Worm (Caenorhabditis elegans) whole organism, mixed stage, embryonic: ENCODE measurements around the gene Y57E12B.10.

Experiments used
- M03D4.4 ChIP-seq: sonication (generic microtip); optimal IDR thresholded peaks from 2 replicates; lab custom pipeline; 2017; ENCODE audit warnings: mild to moderate bottlenecking, missing genetic modification characterization, missing compliant biosample characterization
- bed-3 ChIP-seq: fragments of 200-800 bp; sonication (Bioruptor generic); optimal IDR thresholded peaks from 3 replicates; lab custom pipeline; 2018; ENCODE audit warnings: mild to moderate bottlenecking, missing genetic modification characterization, moderate library complexity, missing compliant biosample characterization
- blmp-1 ChIP-seq: fragments of 150-350 bp; optimal IDR thresholded peaks from 2 replicates; lab custom pipeline; 2014; ENCODE audit warnings: missing biosample characterization, missing genetic modification characterization
- ceh-39 ChIP-seq: fragments of 150-350 bp; optimal IDR thresholded peaks from 2 replicates; lab custom pipeline; 2014; ENCODE audit warnings: missing biosample characterization, missing genetic modification characterization
- ceh-43 ChIP-seq: fragments of 200-800 bp; sonication (Bioruptor generic); optimal IDR thresholded peaks from 2 replicates; lab custom pipeline; 2018; ENCODE audit warnings: mild to moderate bottlenecking, missing genetic modification characterization, moderate library complexity, missing compliant biosample characterization
- ceh-83 ChIP-seq: fragments of 200-800 bp; sonication (Bioruptor generic); optimal IDR thresholded peaks from 2 replicates; lab custom pipeline; 2018; ENCODE audit warnings: mild to moderate bottlenecking, missing genetic modification characterization, missing compliant biosample characterization
- ces-1 ChIP-seq: fragments of 150-350 bp; optimal IDR thresholded peaks from 2 replicates; lab custom pipeline; 2014; ENCODE audit warnings: missing biosample characterization, missing genetic modification reagents, missing genetic modification characterization
- cnd-1 ChIP-seq: fragments of 200-800 bp; sonication (Bioruptor generic); optimal IDR thresholded peaks from 2 replicates; lab custom pipeline; 2018; ENCODE audit warnings: mild to moderate bottlenecking, missing genetic modification characterization, missing compliant biosample characterization
- elt-1 ChIP-seq: sonication (generic microtip); optimal IDR thresholded peaks from 2 replicates; lab custom pipeline; 2017; ENCODE audit warnings: missing genetic modification characterization, mild to moderate bottlenecking, missing compliant biosample characterization, antibody characterized with exemption, moderate library complexity, borderline replicate concordance; ENCODE audit not compliant: insufficient read depth
- elt-3 ChIP-seq: fragments of 150-350 bp; optimal IDR thresholded peaks from 2 replicates; lab custom pipeline; 2014; ENCODE audit warnings: missing biosample characterization, missing genetic modification characterization
- flh-1 ChIP-seq: fragments of 200-800 bp; sonication (Bioruptor generic); optimal IDR thresholded peaks from 2 replicates; lab custom pipeline; 2018; ENCODE audit warnings: mild to moderate bottlenecking, missing genetic modification characterization, moderate library complexity, missing compliant biosample characterization
- ham-2 ChIP-seq: fragments of 200-800 bp; sonication (Bioruptor generic); optimal IDR thresholded peaks from 2 replicates; lab custom pipeline; 2018; ENCODE audit warnings: mild to moderate bottlenecking, missing genetic modification characterization, missing compliant biosample characterization
- lin-13 ChIP-seq: fragments of 150-350 bp; optimal IDR thresholded peaks from 2 replicates; lab custom pipeline; 2014; ENCODE audit warnings: missing biosample characterization, missing genetic modification characterization
- lin-32 ChIP-seq: fragments of 200-800 bp; sonication (Bioruptor generic); optimal IDR thresholded peaks from 2 replicates; lab custom pipeline; 2018; ENCODE audit warnings: mild to moderate bottlenecking, missing genetic modification characterization, missing compliant biosample characterization
- mab-5 ChIP-seq: fragments of 150-350 bp; optimal IDR thresholded peaks from 2 replicates; lab custom pipeline; 2014; ENCODE audit warnings: missing biosample characterization, missing genetic modification characterization
- mep-1 ChIP-seq: fragments of 150-350 bp; optimal IDR thresholded peaks from 2 replicates; lab custom pipeline; 2017; ENCODE audit warnings: missing biosample characterization, missing genetic modification reagents, missing genetic modification characterization, inconsistent platforms
- mls-2 ChIP-seq: sonication (generic microtip); optimal IDR thresholded peaks from 2 replicates; lab custom pipeline; 2016; ENCODE audit warnings: mild to moderate bottlenecking, missing genetic modification characterization, moderate library complexity, missing compliant biosample characterization
- nhr-12 ChIP-seq: fragments of 150-350 bp; optimal IDR thresholded peaks from 2 replicates; lab custom pipeline; 2014; ENCODE audit warnings: missing biosample characterization, missing genetic modification characterization
- nhr-237 ChIP-seq: fragments of 150-350 bp; optimal IDR thresholded peaks from 2 replicates; lab custom pipeline; 2014; ENCODE audit warnings: missing biosample characterization, missing genetic modification characterization
- nhr-28 ChIP-seq: fragments of 150-350 bp; optimal IDR thresholded peaks from 2 replicates; lab custom pipeline; 2014; ENCODE audit warnings: missing biosample characterization, missing genetic modification characterization
- nhr-76 ChIP-seq: sonication (generic microtip); optimal IDR thresholded peaks from 2 replicates; lab custom pipeline; 2017; ENCODE audit warnings: missing biosample characterization, missing genetic modification characterization
- pha-4 ChIP-seq: fragments of 150-350 bp; optimal IDR thresholded peaks from 2 replicates; lab custom pipeline; 2018; ENCODE audit warnings: missing biosample characterization, missing genetic modification reagents, missing genetic modification characterization
- sem-2 ChIP-seq: fragments of 200-800 bp; sonication (Bioruptor generic); optimal IDR thresholded peaks from 2 replicates; lab custom pipeline; 2018; ENCODE audit warnings: mild to moderate bottlenecking, missing genetic modification characterization, missing compliant biosample characterization
- snpc-4 ChIP-seq: fragments of 150-350 bp; optimal IDR thresholded peaks from 2 replicates; lab custom pipeline; 2014; ENCODE audit warnings: missing biosample characterization, missing genetic modification characterization
- sptf-1 ChIP-seq: sonication (generic microtip); optimal IDR thresholded peaks from 2 replicates; lab custom pipeline; 2017; ENCODE audit warnings: mild to moderate bottlenecking, missing genetic modification characterization, moderate library complexity, missing compliant biosample characterization
- tbx-8 ChIP-seq: fragments of 200-800 bp; sonication (Bioruptor generic); optimal IDR thresholded peaks from 2 replicates; lab custom pipeline; 2018; ENCODE audit warnings: mild to moderate bottlenecking, missing genetic modification characterization, moderate library complexity, missing compliant biosample characterization
- unc-120 ChIP-seq: sonication (generic microtip); optimal IDR thresholded peaks from 2 replicates; lab custom pipeline; 2017; ENCODE audit warnings: missing genetic modification characterization, missing compliant biosample characterization; ENCODE audit not compliant: poor library complexity, severe bottlenecking
- unc-39 ChIP-seq: fragments of 150-350 bp; optimal IDR thresholded peaks from 2 replicates; lab custom pipeline; 2014; ENCODE audit warnings: missing biosample characterization, missing genetic modification characterization
- unc-62 ChIP-seq: fragments of 150-350 bp; optimal IDR thresholded peaks from 2 replicates; lab custom pipeline; 2014; ENCODE audit warnings: missing biosample characterization, missing genetic modification reagents, missing genetic modification characterization
- zip-8 ChIP-seq: fragments of 150-350 bp; optimal IDR thresholded peaks from 2 replicates; lab custom pipeline; 2014; ENCODE audit warnings: missing biosample characterization, missing genetic modification characterization
- ztf-11 ChIP-seq: fragments of 150-350 bp; optimal IDR thresholded peaks from 2 replicates; lab custom pipeline; 2014; ENCODE audit warnings: missing biosample characterization, missing genetic modification characterization

Y57E12B.10 gene

ce11 chrV:6935878-6936277, at the start of gene Y57E12B.10:
Y57E12B.10 (minus strand) TSS chrV:6935978.
- TF ChIP-seq zip-8 (tag; lab: Kevin White, UChicago): no peak
- TF ChIP-seq ztf-11: no peak
- no peak for TF ChIP-seq unc-120
- no peak for TF ChIP-seq ceh-39 (tag; lab: Kevin White, UChicago)
- TF ChIP-seq unc-62 (GFP tag; lab: Kevin White, UChicago): no peak
- no peak for TF ChIP-seq blmp-1 (tag; lab: Kevin White, UChicago)
- TF ChIP-seq ham-2: no peak
- TF ChIP-seq elt-3 (tag; lab: Kevin White, UChicago): no peak
- TF ChIP-seq elt-1 (tag; lab: Kevin White, UChicago): no peak
- no peak for TF ChIP-seq nhr-76 (tag; lab: Kevin White, UChicago)
- TF ChIP-seq lin-32 (GFP tag; lab: Kevin White, UChicago): no peak
- no peak for TF ChIP-seq ceh-83 (GFP tag; lab: Kevin White, UChicago)
- TF ChIP-seq cnd-1 (tag; lab: Kevin White, UChicago): no peak
- no peak for TF ChIP-seq bed-3 (GFP tag; lab: Kevin White, UChicago)

- TF ChIP-seq nhr-28 (tag; lab: Kevin White, UChicago) (no peak), ztf-11 (no peak), flh-1 (GFP tag; lab: Kevin White, UChicago) (no peak), nhr-12 (tag; lab: Kevin White, UChicago) (no peak), cnd-1 (tag; lab: Kevin White, UChicago) (no peak), M03D4.4 (tag; lab: Kevin White, UChicago) (no peak), nhr-76 (tag; lab: Kevin White, UChicago) (no peak), sem-2 (GFP tag; lab: Kevin White, UChicago) (no peak), mls-2 (tag; lab: Kevin White, UChicago) (no peak), mab-5 (tag; lab: Kevin White, UChicago) (no peak), lin-32 (GFP tag; lab: Kevin White, UChicago) (no peak), snpc-4 (no peak), blmp-1 (tag; lab: Kevin White, UChicago) (no peak), elt-1 (tag; lab: Kevin White, UChicago) (no peak), lin-13 (tag; lab: Kevin White, UChicago) (no peak)
These were observed 47.0 kb upstream of the Y57E12B.10 start, which contains the start of gene nhr-161 for ce11 chrV:6982813-6983212. nhr-161 (minus strand) TSS chrV:6982913.

DNA sequence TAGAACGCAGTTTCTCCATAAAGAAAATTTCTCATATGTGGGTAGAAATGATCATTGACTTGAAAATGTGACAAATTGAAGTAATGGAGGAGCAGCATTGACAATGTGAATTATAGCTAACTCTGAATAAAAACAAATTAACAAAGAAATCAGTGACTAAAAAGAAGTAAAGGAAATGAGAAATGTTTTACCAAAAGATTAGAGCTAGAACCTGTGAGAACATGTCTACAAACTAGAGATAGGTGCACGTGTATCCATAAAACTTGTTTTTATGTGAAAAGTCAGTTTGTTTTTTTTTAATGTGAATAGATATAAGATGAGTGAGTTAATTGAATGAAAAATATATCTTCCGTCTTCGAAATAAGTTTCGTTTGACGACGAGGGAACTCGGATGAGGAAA, 43.2 kb upstream of the Y57E12B.10 start, which contains the start of gene sre-12:
Gene sre-12, minus strand, starts transcription at position 101 of the 400 bp plus-strand sequence.
- no peak for TF ChIP-seq unc-39
- TF ChIP-seq mls-2 (tag; lab: Kevin White, UChicago): no peak
- TF ChIP-seq ces-1: no peak
- TF ChIP-seq ztf-11: no peak
- no peak for TF ChIP-seq pha-4 (tag; lab: Kevin White, UChicago)
- TF ChIP-seq ham-2: no peak

- TF ChIP-seq ces-1: no peak
- no peak for TF ChIP-seq M03D4.4 (tag; lab: Kevin White, UChicago)
- no peak for TF ChIP-seq lin-32 (GFP tag; lab: Kevin White, UChicago)
- no peak for TF ChIP-seq sptf-1
- TF ChIP-seq unc-120: no peak
- TF ChIP-seq pha-4 (tag; lab: Kevin White, UChicago): no peak
- TF ChIP-seq ceh-43 (GFP tag; lab: Kevin White, UChicago): no peak
- no peak for TF ChIP-seq unc-39
- TF ChIP-seq flh-1 (GFP tag; lab: Kevin White, UChicago): no peak
- no peak for TF ChIP-seq nhr-237 (tag; lab: Kevin White, UChicago)
- no peak for TF ChIP-seq mep-1
- no peak for TF ChIP-seq nhr-28 (tag; lab: Kevin White, UChicago)
- TF ChIP-seq nhr-12 (tag; lab: Kevin White, UChicago): no peak
These were observed 40.3 kb upstream of the Y57E12B.10 start, which contains the start of gene srx-16 for ce11 chrV:6976047-6976446. srx-16 (plus strand) TSS chrV:6976347.

- TF ChIP-seq tbx-8 (no peak), pha-4 (tag; lab: Kevin White, UChicago) (no peak), unc-39 (no peak), bed-3 (GFP tag; lab: Kevin White, UChicago) (no peak), flh-1 (GFP tag; lab: Kevin White, UChicago) (no peak), nhr-28 (tag; lab: Kevin White, UChicago) (no peak), unc-120 (no peak), mab-5 (tag; lab: Kevin White, UChicago) (no peak), nhr-12 (tag; lab: Kevin White, UChicago) (no peak), ces-1 (no peak), zip-8 (tag; lab: Kevin White, UChicago) (no peak)
These were observed 35.8 kb upstream of the Y57E12B.10 start, which contains the start of gene srx-59 for ce11 chrV:6971567-6971966. srx-59 (plus strand) TSS chrV:6971867.
